Worm (Caenorhabditis elegans) whole organism, L1 larva: ENCODE results near the gene srx-68.

Source experiments
- C16A3.4 ChIP-seq: fragments of 150-350 bp; optimal IDR thresholded peaks from 2 replicates; lab custom pipeline; 2014; ENCODE audit warnings: missing biosample characterization, missing genetic modification characterization
- C34B4.2 ChIP-seq: sonication (generic microtip); optimal IDR thresholded peaks from 2 replicates; lab custom pipeline; 2017; ENCODE audit warnings: mild to moderate bottlenecking, missing genetic modification characterization, missing compliant biosample characterization
- F16B12.6 ChIP-seq: fragments of 150-350 bp; optimal IDR thresholded peaks from 2 replicates; lab custom pipeline; 2014; ENCODE audit warnings: missing biosample characterization, missing genetic modification characterization
- Y116A8C.19 ChIP-seq: sonication (generic microtip); optimal IDR thresholded peaks from 2 replicates; lab custom pipeline; 2016; ENCODE audit warnings: missing compliant biosample characterization, missing genetic modification characterization, borderline replicate concordance
- aha-1 ChIP-seq: fragments of 150-350 bp; optimal IDR thresholded peaks from 2 replicates; lab custom pipeline; 2014; ENCODE audit warnings: missing biosample characterization, missing genetic modification characterization
- aly-2 ChIP-seq: fragments of 150-350 bp; optimal IDR thresholded peaks from 2 replicates; lab custom pipeline; 2014; ENCODE audit warnings: missing biosample characterization, missing genetic modification characterization
- blmp-1 ChIP-seq: fragments of 150-350 bp; optimal IDR thresholded peaks from 2 replicates; lab custom pipeline; 2014; ENCODE audit warnings: missing biosample characterization, missing genetic modification characterization
- ceh-8 ChIP-seq: fragments of 200-800 bp; sonication (Bioruptor generic); optimal IDR thresholded peaks from 2 replicates; lab custom pipeline; 2018; ENCODE audit warnings: mild to moderate bottlenecking, missing genetic modification characterization, moderate library complexity, missing compliant biosample characterization
- ceh-82 ChIP-seq, 3 experiments: fragments of 150-350 bp in 1 of 3; sonication (generic microtip) in 2 of 3; optimal IDR thresholded peaks; 2 replicates each; lab custom pipeline; 2014 to 2017; ENCODE audit warnings: missing biosample characterization in 3 of 3, missing genetic modification characterization in 3 of 3
- ceh-88 ChIP-seq: fragments of 200-800 bp; sonication (Bioruptor generic); IDR thresholded peaks from 2 replicates; pipeline ENCODE4 v1.3.6; 2022; ENCODE audit warnings: missing genetic modification characterization, missing compliant biosample characterization
- ceh-90 ChIP-seq: sonication (generic microtip); optimal IDR thresholded peaks from 2 replicates; lab custom pipeline; 2016; ENCODE audit warnings: missing genetic modification characterization, missing compliant biosample characterization
- ces-1 ChIP-seq: fragments of 150-350 bp; optimal IDR thresholded peaks from 2 replicates; lab custom pipeline; 2014; ENCODE audit warnings: missing biosample characterization, missing genetic modification reagents, missing genetic modification characterization
- dsc-1 ChIP-seq: sonication (generic microtip); optimal IDR thresholded peaks from 2 replicates; lab custom pipeline; 2016; ENCODE audit warnings: mild to moderate bottlenecking, missing genetic modification characterization, missing compliant biosample characterization
- efl-1 ChIP-seq, 4 experiments: fragments of 150-350 bp; optimal IDR thresholded peaks in 3 of 4; peaks in 1 of 4; 1 replicate in 1 of 4; 2 replicates in 3 of 4; lab custom pipeline; 2014; ENCODE audit warnings: missing biosample characterization in 2 of 4, missing genetic modification characterization in 2 of 4, missing genetic modification reagents in 2 of 4
- efl-3 ChIP-seq: fragments of 200-800 bp; sonication (Bioruptor generic); optimal IDR thresholded peaks from 2 replicates; lab custom pipeline; 2018; ENCODE audit warnings: mild to moderate bottlenecking, missing genetic modification characterization, missing compliant biosample characterization
- egl-27 ChIP-seq, 2 experiments: fragments of 150-350 bp in 1 of 2; sonication (generic microtip); optimal IDR thresholded peaks; 3 replicates each; lab custom pipeline; 2017 to 2018; ENCODE audit warnings: missing biosample characterization in 2 of 2, missing genetic modification characterization in 2 of 2, missing genetic modification reagents in 2 of 2
- elt-2 ChIP-seq: sonication (generic microtip); optimal IDR thresholded peaks from 2 replicates; lab custom pipeline; 2016; ENCODE audit warnings: missing genetic modification characterization, mild to moderate bottlenecking, inconsistent platforms, missing compliant biosample characterization, missing genetic modification reagents
- elt-3 ChIP-seq, 6 experiments: fragments of 150-350 bp in 1 of 6; sonication (generic microtip); optimal IDR thresholded peaks; 2 replicates each; lab custom pipeline; 2017 to 2018; ENCODE audit warnings: missing biosample characterization in 6 of 6, missing genetic modification characterization in 6 of 6, inconsistent platforms in 1 of 6
- ets-5 ChIP-seq: fragments of 200-800 bp; sonication (Bioruptor generic); IDR thresholded peaks from 2 replicates; pipeline ENCODE4 v1.3.6; 2022; ENCODE audit warnings: missing genetic modification characterization, missing compliant biosample characterization
- fkh-10 ChIP-seq: sonication (generic microtip); optimal IDR thresholded peaks from 2 replicates; lab custom pipeline; 2017; ENCODE audit warnings: missing biosample characterization, missing genetic modification reagents, missing genetic modification characterization
- fos-1 ChIP-seq: fragments of 150-350 bp; optimal IDR thresholded peaks from 2 replicates; lab custom pipeline; 2014; ENCODE audit warnings: missing biosample characterization, missing genetic modification characterization
- hlh-17 ChIP-seq: fragments of 200-800 bp; sonication (Bioruptor generic); optimal IDR thresholded peaks from 2 replicates; lab custom pipeline; 2018; ENCODE audit warnings: missing genetic modification characterization, mild to moderate bottlenecking, missing compliant biosample characterization, moderate library complexity, borderline replicate concordance
- hpl-2 ChIP-seq: fragments of 150-350 bp; optimal IDR thresholded peaks from 2 replicates; lab custom pipeline; 2014; ENCODE audit warnings: missing biosample characterization, missing genetic modification reagents, missing genetic modification characterization
- isw-1 ChIP-seq: fragments of 200-800 bp; sonication (Bioruptor generic); IDR thresholded peaks from 2 replicates; pipeline ENCODE4 v1.3.6; 2022; ENCODE audit warnings: missing genetic modification characterization, missing compliant biosample characterization
- jun-1 ChIP-seq: fragments of 150-350 bp; optimal IDR thresholded peaks from 2 replicates; lab custom pipeline; 2014; ENCODE audit warnings: missing biosample characterization, missing genetic modification reagents, missing genetic modification characterization
- lin-14 ChIP-seq: fragments of 200-800 bp; sonication (Bioruptor generic); optimal IDR thresholded peaks from 2 replicates; lab custom pipeline; 2018; ENCODE audit warnings: mild to moderate bottlenecking, missing genetic modification characterization, moderate library complexity, missing compliant biosample characterization
- lin-15B ChIP-seq: fragments of 150-350 bp; sonication (generic microtip); optimal IDR thresholded peaks from 3 replicates; lab custom pipeline; 2014; ENCODE audit warnings: missing biosample characterization, missing genetic modification characterization
- lin-35 ChIP-seq, 2 experiments: fragments of 150-350 bp; optimal IDR thresholded peaks; 2 replicates each; lab custom pipeline; 2014; ENCODE audit warnings: missing biosample characterization in 2 of 2, missing genetic modification characterization in 2 of 2, missing genetic modification reagents in 2 of 2
- lin-39 ChIP-seq: fragments of 150-350 bp; optimal IDR thresholded peaks from 2 replicates; lab custom pipeline; 2014; ENCODE audit warnings: missing biosample characterization, missing genetic modification reagents, missing genetic modification characterization
- lir-3 ChIP-seq: sonication (generic microtip); optimal IDR thresholded peaks from 2 replicates; lab custom pipeline; 2016; ENCODE audit warnings: mild to moderate bottlenecking, missing genetic modification characterization, moderate library complexity, missing compliant biosample characterization; ENCODE audit not compliant: poor library complexity
- lsy-2 ChIP-seq, 2 experiments: fragments of 150-350 bp; optimal IDR thresholded peaks; 2 replicates each; lab custom pipeline; 2014; ENCODE audit warnings: missing biosample characterization in 2 of 2, missing genetic modification characterization in 2 of 2
- mab-9 ChIP-seq: fragments of 200-800 bp; sonication (Bioruptor generic); IDR thresholded peaks from 2 replicates; pipeline ENCODE4 v1.3.6; 2022; ENCODE audit warnings: missing genetic modification reagents, missing genetic modification characterization, missing compliant biosample characterization
- mdl-1 ChIP-seq, 2 experiments: fragments of 150-350 bp; optimal IDR thresholded peaks; 2 replicates each; lab custom pipeline; 2014 to 2017; ENCODE audit warnings: missing biosample characterization in 2 of 2, missing genetic modification characterization in 2 of 2, inconsistent platforms in 1 of 2
- nhr-28 ChIP-seq: fragments of 150-350 bp; optimal IDR thresholded peaks from 2 replicates; lab custom pipeline; 2014; ENCODE audit warnings: missing biosample characterization, missing genetic modification characterization
- nhr-71 ChIP-seq: sonication (generic microtip); optimal IDR thresholded peaks from 2 replicates; lab custom pipeline; 2016; ENCODE audit warnings: mild to moderate bottlenecking, missing genetic modification characterization, moderate library complexity, missing compliant biosample characterization
- nhr-85 ChIP-seq: sonication (generic microtip); peaks from one replicate; lab custom pipeline; 2016; ENCODE audit warnings: missing genetic modification characterization, inconsistent platforms, missing compliant biosample characterization
- nhr-90 ChIP-seq: sonication (generic microtip); optimal IDR thresholded peaks from 2 replicates; lab custom pipeline; 2016; ENCODE audit warnings: mild to moderate bottlenecking, missing genetic modification characterization, missing compliant biosample characterization; ENCODE audit not compliant: poor library complexity
- pax-3 ChIP-seq: fragments of 200-800 bp; sonication (Bioruptor generic); optimal IDR thresholded peaks from 2 replicates; lab custom pipeline; 2018; ENCODE audit warnings: mild to moderate bottlenecking, missing genetic modification characterization, moderate library complexity, missing compliant biosample characterization
- pqm-1 ChIP-seq: sonication (generic microtip); optimal IDR thresholded peaks from 3 replicates; lab custom pipeline; 2017; ENCODE audit warnings: missing biosample characterization, missing genetic modification characterization
- rnt-1 ChIP-seq: sonication (generic microtip); optimal IDR thresholded peaks from 2 replicates; lab custom pipeline; 2016; ENCODE audit warnings: mild to moderate bottlenecking, missing genetic modification characterization, moderate library complexity, missing compliant biosample characterization
- skn-1 ChIP-seq: fragments of 150-350 bp; optimal IDR thresholded peaks from 2 replicates; lab custom pipeline; 2014; ENCODE audit warnings: missing biosample characterization, missing genetic modification characterization
- sox-4 ChIP-seq: sonication (generic microtip); optimal IDR thresholded peaks from 2 replicates; lab custom pipeline; 2016; ENCODE audit warnings: missing genetic modification characterization, missing compliant biosample characterization
- swsn-7 ChIP-seq: sonication (generic microtip); optimal IDR thresholded peaks from 2 replicates; lab custom pipeline; 2016; ENCODE audit warnings: missing genetic modification characterization, missing compliant biosample characterization
- tbx-2 ChIP-seq: sonication (generic microtip); optimal IDR thresholded peaks from 2 replicates; lab custom pipeline; 2016; ENCODE audit warnings: missing genetic modification characterization, missing compliant biosample characterization
- unc-30 ChIP-seq: sonication (generic microtip); optimal IDR thresholded peaks from 2 replicates; lab custom pipeline; 2017; ENCODE audit warnings: missing biosample characterization, missing genetic modification characterization
- unc-86 ChIP-seq: sonication (generic microtip); optimal IDR thresholded peaks from 2 replicates; lab custom pipeline; 2016; ENCODE audit warnings: missing genetic modification characterization, missing compliant biosample characterization
- unc-98 ChIP-seq: fragments of 200-800 bp; sonication (Bioruptor generic); IDR thresholded peaks from 2 replicates; pipeline ENCODE4 v1.3.6; 2022; ENCODE audit warnings: missing genetic modification characterization, missing compliant biosample characterization
- vab-15 ChIP-seq: sonication (generic microtip); optimal IDR thresholded peaks from 2 replicates; lab custom pipeline; 2017; ENCODE audit warnings: missing genotype, mild to moderate bottlenecking, missing genetic modification characterization, missing compliant biosample characterization
- xbp-1 ChIP-seq: sonication (generic microtip); optimal IDR thresholded peaks from 2 replicates; lab custom pipeline; 2016; ENCODE audit warnings: missing genetic modification characterization, missing compliant biosample characterization
- zag-1 ChIP-seq: fragments of 150-350 bp; optimal IDR thresholded peaks from 2 replicates; lab custom pipeline; 2014; ENCODE audit warnings: missing biosample characterization, missing genetic modification characterization
- ztf-11 ChIP-seq, 2 experiments: sonication (generic microtip); optimal IDR thresholded peaks; 2 replicates each; lab custom pipeline; 2016 to 2017; ENCODE audit warnings: missing genetic modification characterization in 2 of 2, missing biosample characterization in 1 of 2, missing compliant biosample characterization in 1 of 2
- ztf-4 ChIP-seq: fragments of 150-350 bp; optimal IDR thresholded peaks from 2 replicates; lab custom pipeline; 2014; ENCODE audit warnings: missing biosample characterization, missing genetic modification characterization

srx-68 gene

DNA sequence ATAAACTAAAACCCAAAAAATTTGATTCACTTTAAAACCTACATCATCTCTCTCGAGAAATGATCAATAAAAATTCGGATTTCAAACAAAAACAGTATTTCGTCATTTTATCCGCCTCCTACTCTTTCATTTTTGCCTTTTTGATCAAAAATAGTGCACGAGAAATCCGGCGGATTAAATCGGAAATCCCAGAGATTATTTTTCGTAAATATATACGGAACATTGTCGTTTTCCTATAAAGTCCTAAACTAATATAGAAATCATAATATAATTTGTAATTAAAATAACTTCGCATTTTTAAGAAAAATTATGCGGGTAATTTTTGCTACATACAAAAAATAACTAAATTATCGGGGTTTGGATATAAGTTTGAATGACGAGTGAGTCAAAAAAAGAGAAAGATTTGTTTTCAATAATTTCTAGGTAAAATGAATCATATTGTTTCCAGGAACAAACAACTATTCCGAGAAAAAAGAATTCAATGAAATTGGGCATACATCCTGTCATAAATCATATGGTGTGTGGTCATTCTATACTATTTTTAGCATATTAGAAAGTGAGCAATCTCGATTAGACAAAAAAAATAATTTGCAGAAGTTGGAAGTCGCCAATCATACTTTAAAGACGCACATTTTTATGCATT, 38.3 kb upstream of the srx-68 start, which contains the start of gene nhr-158 (continued):
- TF ChIP-seq ceh-88 (GFP tag; lab: Robert Waterston, UW) (no peak), skn-1 (tag; lab: Kevin White, UChicago) (no peak), isw-1 (no peak), hlh-17 (GFP tag; lab: Kevin White, UChicago) (no peak), lsy-2 (tag; optimal IDR thresholded peaks at IDR 0.05; lab: Kevin White, UChicago) (peak in 1 of 2 experiments; percentile 45), ces-1 (GFP tag; lab: Kevin White, UChicago) (no peak), dsc-1 (tag; lab: Kevin White, UChicago) (peak; percentile 94), C34B4.2 (tag; lab: Kevin White, UChicago) (no peak), egl-27 (tag; optimal IDR thresholded peaks at IDR 0.05; lab: Kevin White, UChicago) (no peak), C16A3.4 (tag; lab: Kevin White, UChicago) (no peak), fos-1 (tag; lab: Kevin White, UChicago) (peak; percentile 61), hpl-2 (GFP tag; lab: Kevin White, UChicago) (no peak), efl-1 (optimal IDR thresholded peaks at IDR 0.05; lab: Kevin White, UChicago) (no peak), efl-1 (GFP tag; optimal IDR thresholded peaks at IDR 0.05 in 1 of 2; lab: Kevin White, UChicago) (no peak), efl-3 (GFP tag; lab: Kevin White, UChicago) (no peak), ceh-82 (tag; optimal IDR thresholded peaks at IDR 0.05; lab: Kevin White, UChicago) (no peak), unc-86 (no peak), ztf-11 (tag; optimal IDR thresholded peaks at IDR 0.05; lab: Kevin White, UChicago) (no peak), unc-30 (tag; lab: Kevin White, UChicago) (no peak), swsn-7 (tag; lab: Kevin White, UChicago) (peak; percentile 18), unc-98 (GFP tag; lab: Robert Waterston, UW) (no peak), tbx-2 (tag; lab: Kevin White, UChicago) (no peak), lin-35 (GFP tag; optimal IDR thresholded peaks at IDR 0.05; lab: Kevin White, UChicago) (no peak), lin-39 (tag; lab: Kevin White, UChicago) (no peak), pax-3 (peak; percentile 36), ceh-8 (GFP tag; lab: Kevin White, UChicago) (no peak), nhr-28 (no peak), nhr-90 (tag; lab: Kevin White, UChicago) (no peak), blmp-1 (tag; lab: Kevin White, UChicago) (no peak), elt-3 (tag; optimal IDR thresholded peaks at IDR 0.05; lab: Kevin White, UChicago) (no peak), nhr-85 (tag; lab: Kevin White, UChicago) (no peak), rnt-1 (no peak), aha-1 (tag; lab: Kevin White, UChicago) (no peak), zag-1 (tag; lab: Kevin White, UChicago) (no peak), elt-2 (tag; lab: Kevin White, UChicago) (no peak), ets-5 (no peak), sox-4 (tag; lab: Kevin White, UChicago) (peak; percentile 37), mab-9 (GFP tag; lab: Robert Waterston, UW) (no peak), ztf-4 (tag; lab: Kevin White, UChicago) (no peak), nhr-71 (tag; lab: Kevin White, UChicago) (peak; percentile 83), mdl-1 (tag; optimal IDR thresholded peaks at IDR 0.05; lab: Kevin White, UChicago) (no peak), xbp-1 (tag; lab: Kevin White, UChicago) (no peak), aly-2 (tag; lab: Kevin White, UChicago) (no peak), jun-1 (tag; lab: Kevin White, UChicago) (no peak), vab-15 (no peak), lir-3 (no peak), F16B12.6 (no peak), Y116A8C.19 (tag; lab: Kevin White, UChicago) (no peak), ceh-90 (tag; lab: Kevin White, UChicago) (no peak), fkh-10 (no peak), pqm-1 (tag; lab: Kevin White, UChicago) (no peak), lin-14 (GFP tag; lab: Kevin White, UChicago) (peak; percentile 43), lin-15B (tag; lab: Kevin White, UChicago) (no peak)
